Fruit fly (Drosophila melanogaster) ovary, adult (tissue): ENCODE results near the gene CG32820.

Experiments
- CG17801 ChIP-seq: fragments of 200-800 bp; optimal IDR thresholded peaks from 2 replicates; lab custom pipeline; 2019; ENCODE audit warnings: missing biosample characterization, mild to moderate bottlenecking, missing genetic modification characterization, moderate library complexity; ENCODE audit not compliant: partially characterized antibody

The CG32820 gene

DNA sequence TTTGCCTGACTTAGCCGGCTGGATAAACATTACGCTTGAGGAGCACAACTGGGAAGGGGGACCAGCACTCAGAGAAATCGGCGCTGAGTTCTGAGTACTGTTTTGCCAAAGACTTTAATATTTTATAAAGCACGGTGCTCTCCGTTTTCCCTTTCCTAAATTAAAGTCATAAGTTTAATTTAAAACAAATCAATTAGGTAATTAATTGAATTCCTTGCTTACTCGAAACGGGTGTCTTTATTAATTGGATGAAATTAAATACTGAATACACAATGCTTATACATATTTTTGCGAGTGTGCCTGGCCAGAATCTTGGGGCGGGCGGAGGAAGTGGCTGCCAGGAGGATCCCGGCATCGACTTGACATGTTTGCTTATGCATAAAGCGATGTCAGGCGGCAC is 25.1 kb downstream of the CG32820 start:
- TF ChIP-seq CG17801 (GFP tag; lab: Kevin White, UChicago): no peak

DNA sequence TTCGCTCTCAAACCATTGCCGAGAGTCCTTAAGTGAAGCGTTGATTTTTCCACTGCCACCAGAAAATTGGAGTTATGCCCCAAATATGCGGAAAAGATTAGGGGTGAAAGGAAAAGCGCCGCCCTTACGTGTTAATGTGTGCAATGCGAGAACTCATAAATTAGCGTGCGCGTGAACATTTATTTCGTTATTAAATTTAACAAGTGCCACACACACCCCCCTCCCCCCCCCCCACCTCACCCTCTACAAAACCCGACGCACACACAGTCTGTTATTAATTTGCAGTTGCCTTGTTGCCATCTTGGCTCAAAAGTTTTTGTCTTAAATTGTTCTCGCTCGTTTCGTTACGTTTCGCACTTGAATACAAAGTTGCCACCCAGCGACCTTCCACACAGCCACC is 27.0 kb downstream of the CG32820 start:
- no peak for TF ChIP-seq CG17801 (GFP tag; lab: Kevin White, UChicago)

- TF ChIP-seq CG17801 (GFP tag; lab: Kevin White, UChicago): no peak
These were observed 47.2 kb downstream of the CG32820 start for dm6 chrX:21567793-21568192.

DNA sequence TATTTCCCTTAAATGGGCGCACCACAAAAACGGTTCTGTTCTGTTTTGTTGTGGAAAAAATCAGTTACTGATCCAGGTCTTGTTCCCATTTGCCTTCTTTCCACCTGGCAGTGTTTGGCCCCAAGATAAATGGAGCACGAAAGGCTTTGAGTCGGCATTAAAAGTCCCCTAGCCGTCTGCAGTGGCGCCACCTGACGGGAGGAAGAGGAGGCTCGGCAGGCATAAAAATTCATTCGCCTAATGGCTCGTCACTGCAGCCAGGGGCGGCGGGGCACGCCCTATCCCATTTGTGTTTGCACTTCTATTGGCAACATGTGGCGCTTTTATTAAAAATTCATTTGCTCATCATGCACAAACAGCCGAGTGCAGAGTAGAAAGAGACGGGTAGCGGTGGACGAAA is 49.5 kb downstream of the CG32820 start:
- no peak for TF ChIP-seq CG17801 (GFP tag; lab: Kevin White, UChicago)

dm6 chrX:21562844-21563243 is 52.2 kb downstream of the CG32820 start:
- TF ChIP-seq CG17801 (GFP tag; lab: Kevin White, UChicago): no peak
